Worm (Caenorhabditis elegans) whole organism, L4/young adult: ENCODE measurements around the gene ceh-63.

Source experiments
- W03F9.2 ChIP-seq: fragments of 150-350 bp; optimal IDR thresholded peaks from 2 replicates; lab custom pipeline; 2014; ENCODE audit warnings: missing biosample characterization, missing genetic modification characterization
- dao-5 ChIP-seq: sonication (generic microtip); optimal IDR thresholded peaks from 2 replicates; lab custom pipeline; 2016; ENCODE audit warnings: missing genotype, missing genetic modification characterization, moderate library complexity, missing compliant biosample characterization

DNA sequence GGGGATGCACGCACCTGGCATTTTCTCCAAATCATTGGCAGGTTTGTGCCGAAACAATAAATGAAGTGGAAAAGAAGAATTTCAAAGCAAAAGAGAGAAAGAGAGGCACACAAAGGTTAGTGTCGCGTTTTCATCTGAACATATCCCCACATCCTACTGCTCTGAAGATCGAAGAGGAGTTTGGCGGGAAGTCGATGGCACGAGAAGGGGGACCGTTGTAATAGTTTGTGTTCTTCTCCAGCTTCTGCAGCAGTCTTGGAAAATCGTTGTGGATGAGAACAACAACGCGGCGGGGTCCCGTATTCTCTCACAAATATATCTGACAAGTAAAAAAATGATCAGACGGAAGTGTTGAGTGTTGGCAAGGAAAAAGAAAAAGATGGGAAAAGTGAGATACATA, 27.9 kb downstream of the ceh-63 start:
- no peak for TF ChIP-seq dao-5 (tag; lab: Kevin White, UChicago)
- no peak for TF ChIP-seq W03F9.2
